Worm (Caenorhabditis elegans) whole organism, dauer: Measurements from ENCODE around the gene T24H10.1.

Experiments
- unc-62 ChIP-seq: sonication (generic microtip); optimal IDR thresholded peaks from 2 replicates; lab custom pipeline; 2017; ENCODE audit warnings: missing biosample characterization, missing genetic modification reagents, missing genetic modification characterization

T24H10.1 gene

DNA sequence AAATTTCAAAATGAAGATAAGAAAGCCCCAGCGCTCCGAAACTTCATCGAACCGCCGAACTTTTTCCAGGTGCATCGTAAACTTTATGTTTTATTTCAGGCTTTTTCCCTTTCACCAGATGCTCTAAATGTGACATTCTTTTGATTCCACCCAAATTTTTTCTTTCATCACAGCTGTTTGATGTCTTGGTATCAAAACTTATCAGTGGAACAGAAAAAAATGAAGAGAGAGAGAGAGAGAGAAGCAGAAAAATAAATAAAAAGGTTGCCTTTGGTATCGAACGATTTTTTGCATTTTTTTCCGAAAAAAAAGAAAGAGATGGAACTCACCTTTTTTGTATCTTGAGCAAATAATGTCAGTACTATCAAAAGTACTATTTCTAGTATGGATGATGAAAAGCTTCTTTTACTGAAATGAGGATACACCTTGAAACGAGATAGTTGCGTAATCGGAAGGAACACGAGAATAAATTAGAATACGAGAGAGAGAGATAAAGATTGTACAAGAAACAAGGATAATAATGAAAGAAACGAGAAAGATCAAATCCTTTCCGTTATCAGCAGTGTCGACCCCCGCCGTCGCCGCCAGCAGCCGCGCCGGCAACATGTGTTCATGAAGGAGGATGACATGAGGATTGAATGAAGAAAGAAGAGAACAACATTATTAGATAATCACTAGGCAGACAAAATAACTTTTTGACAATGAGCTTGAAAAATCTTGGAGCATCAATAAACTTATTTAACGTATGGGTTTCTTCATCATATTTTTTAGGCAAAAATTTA, 22.9 kb upstream of the T24H10.1 start:
- TF ChIP-seq unc-62 (GFP tag; lab: Kevin White, UChicago): no peak

DNA sequence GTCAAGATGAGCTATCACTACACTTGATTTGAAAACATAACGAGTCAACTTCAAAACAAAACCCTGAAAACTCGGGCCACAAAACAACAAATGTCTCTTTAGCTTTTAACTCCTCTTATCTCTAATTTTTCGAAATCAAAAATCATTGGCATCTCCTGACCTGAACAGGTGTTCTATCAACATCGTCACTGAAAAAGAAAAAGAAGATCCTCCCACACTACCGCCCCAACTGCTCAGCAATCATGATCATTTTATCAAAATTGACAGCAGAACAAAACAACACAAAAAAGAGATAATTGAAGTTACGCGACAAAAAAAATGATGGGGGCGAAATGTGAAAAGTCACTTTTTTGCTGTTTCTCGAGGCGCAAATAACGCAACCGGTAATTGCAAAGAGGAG, 20.8 kb upstream of the T24H10.1 start:
- no peak for TF ChIP-seq unc-62 (GFP tag; lab: Kevin White, UChicago)

DNA sequence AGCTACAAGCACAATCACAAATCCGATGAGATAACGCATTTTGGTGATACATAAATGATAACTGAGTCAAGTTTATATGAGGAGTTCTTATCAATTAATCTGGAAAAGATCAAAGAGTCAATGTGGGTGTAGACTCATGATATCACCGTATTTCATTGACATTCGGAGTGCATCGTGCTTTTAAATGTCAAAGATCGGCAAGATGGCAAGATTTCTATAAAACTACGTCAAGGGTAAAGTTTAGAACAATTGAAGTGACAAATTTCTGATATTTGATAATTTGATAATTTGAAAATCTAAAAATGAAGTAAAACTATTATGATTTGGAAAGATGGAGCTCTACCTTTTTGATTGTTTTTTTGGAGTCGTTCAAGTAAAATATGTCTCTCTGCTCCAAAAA, 16.1 kb upstream of the T24H10.1 start, which contains the start of gene sysm-1:
Gene sysm-1, minus strand, starts transcription at position 101 of the 400 bp plus-strand sequence.
- TF ChIP-seq unc-62 (GFP tag; lab: Kevin White, UChicago): no peak

DNA sequence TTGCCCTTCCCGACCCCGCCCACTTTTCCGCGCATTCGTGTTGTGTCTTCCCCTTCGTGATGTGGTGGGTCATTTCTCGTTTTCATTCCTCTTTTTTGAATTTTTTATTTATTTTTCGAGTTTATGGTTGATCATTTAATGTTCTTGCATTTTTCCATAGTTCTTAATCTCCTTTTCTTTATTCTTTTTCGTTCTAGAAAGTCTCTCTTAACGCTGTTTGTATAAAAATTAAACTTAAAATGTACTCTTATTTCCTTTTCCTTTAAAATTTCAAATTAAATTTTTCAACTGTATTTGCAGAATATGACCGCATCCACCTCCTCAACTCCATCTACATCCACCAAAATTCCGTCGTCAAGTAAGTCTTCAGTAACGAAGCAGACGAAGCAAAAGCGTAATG, 12.9 kb upstream of the T24H10.1 start, which contains the start of gene hlh-3:
Gene hlh-3, plus strand, starts transcription at position 301 of the 400 bp plus-strand sequence.
- TF ChIP-seq unc-62 (GFP tag; lab: Kevin White, UChicago): no peak

DNA sequence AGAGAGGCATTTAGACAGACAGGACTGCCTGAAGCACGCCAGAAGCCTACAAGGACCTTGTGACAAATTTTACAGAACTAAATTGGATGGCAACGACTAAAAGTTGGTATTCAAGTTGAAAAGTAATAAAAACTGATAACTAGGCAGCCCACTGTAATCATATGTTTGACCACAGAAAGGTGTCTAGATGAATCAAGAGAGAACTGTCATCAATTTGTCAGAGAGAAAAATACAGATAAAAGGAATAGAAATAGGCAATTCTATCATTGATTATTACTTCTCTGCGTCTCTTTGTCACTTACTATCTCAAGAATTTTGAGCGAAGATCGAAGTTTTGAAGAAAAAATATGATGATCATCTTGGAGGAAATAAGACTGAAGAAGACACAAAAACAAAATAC, 6.3 kb upstream of the T24H10.1 start:
- TF ChIP-seq unc-62 (GFP tag; lab: Kevin White, UChicago): no peak

DNA sequence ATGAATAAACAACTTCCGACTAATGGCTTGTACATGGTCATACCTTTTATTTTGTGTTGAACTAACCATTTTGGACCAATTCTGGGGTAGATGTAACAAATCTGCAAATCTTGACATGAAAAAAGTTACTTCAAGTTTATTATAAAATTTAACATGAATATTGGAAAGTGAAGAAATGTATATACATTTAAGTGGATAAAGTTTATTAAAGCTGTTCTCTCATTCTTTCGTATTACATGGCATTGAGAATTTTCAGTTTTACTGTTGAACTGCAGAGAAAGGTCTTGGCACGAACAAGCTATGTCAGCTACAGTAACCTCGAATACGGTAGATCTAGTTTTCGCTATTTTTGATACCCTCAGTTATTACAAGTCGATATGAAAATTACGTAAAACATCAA, 5.6 kb upstream of the T24H10.1 start, which contains the start of gene C07H4.1:
Gene C07H4.1, minus strand, starts transcription at position 101 of the 400 bp plus-strand sequence.
- TF ChIP-seq unc-62 (GFP tag; lab: Kevin White, UChicago): no peak

DNA sequence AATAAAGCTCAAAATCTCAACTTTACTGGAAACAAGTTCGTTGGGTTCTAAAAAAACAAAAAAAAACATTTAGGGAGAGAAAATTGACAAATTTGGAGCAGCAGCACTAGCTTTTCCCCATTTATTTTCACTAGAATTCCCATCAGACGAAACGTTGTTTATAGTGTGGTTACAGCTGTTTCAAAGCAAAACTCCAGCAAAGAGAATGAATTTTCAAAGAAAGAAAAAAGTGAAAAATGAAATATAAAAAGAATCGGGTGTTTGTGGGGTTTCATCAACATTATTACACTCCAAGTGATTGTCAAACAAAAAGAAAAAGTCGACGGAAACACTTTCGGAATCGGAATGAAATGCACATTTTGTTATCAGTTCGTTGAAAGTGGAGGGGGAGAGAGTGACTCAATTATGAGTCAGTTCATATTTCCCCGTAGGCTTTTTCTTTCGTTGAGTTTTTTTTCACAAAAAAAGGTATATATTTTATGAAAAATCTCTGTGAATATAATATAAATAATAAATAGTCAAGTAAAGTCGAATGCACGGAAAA, 4.9 kb upstream of the T24H10.1 start:
- no peak for TF ChIP-seq unc-62 (GFP tag; lab: Kevin White, UChicago)

DNA sequence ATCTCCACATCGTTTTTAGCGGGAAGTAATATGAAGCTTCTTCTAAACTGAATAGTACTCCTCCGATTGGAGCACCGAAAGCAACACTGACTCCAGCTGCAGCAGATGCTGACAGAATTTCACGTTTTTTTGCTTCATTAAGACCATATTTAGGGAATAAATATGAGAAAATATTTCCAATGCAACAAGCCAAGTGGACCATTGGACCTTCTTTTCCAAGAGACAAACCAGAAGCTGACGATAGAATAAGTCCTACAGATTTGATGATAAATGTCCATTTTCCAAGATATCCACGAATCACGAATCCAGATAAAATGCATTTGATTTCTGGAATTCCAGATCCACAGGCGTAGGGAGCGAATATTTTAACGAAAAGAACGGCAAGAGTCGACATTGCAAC, 1.9 kb upstream of the T24H10.1 start:
- TF ChIP-seq unc-62 (GFP tag; lab: Kevin White, UChicago): no peak

DNA sequence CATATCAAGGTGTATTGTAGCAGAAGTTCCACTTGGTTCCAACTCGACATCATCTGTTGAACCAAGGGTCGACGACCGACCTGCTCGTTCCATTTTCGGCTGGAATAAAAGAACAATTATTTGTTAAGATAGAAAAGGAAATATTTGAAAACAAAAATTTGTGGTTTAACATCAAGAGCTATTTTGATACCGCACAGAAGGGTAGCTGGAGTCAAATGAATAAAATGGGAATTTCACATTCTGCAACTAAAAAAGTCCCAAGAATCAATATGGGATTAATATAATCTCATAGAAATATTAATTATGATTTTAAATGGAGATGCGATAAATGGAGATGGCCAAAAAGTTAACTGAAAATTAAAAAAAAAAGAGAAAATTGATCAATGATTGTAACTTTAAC, 666 bp upstream of the T24H10.1 start, which contains the start of gene clh-5:
Gene clh-5, minus strand, starts transcription at position 101 of the 400 bp plus-strand sequence.
- no peak for TF ChIP-seq unc-62 (GFP tag; lab: Kevin White, UChicago)

DNA sequence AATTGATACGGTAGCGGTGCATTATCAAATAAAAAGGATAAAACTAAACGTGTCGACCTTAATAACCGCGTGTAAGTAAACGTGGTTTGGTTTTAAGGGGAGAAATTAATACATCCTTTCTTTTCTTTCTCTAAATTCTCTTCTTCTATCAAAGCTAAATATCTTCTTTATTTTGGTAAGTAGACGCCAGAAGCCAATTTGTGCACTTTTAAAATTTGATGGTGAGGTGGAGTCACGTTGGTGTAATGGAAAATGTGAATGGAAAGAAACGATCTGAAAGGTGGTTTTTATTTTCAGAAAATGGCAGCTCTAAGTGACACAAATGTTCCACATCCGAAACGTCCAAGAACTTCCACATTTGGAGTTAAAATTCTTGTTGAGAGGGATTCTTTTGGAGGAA, 1.6 kb downstream of the T24H10.1 start, which contains the start of gene T24H10.5:
Gene T24H10.5, plus strand, starts transcription at position 301 of the 400 bp plus-strand sequence.
- TF ChIP-seq unc-62 (GFP tag; lab: Kevin White, UChicago): no peak

DNA sequence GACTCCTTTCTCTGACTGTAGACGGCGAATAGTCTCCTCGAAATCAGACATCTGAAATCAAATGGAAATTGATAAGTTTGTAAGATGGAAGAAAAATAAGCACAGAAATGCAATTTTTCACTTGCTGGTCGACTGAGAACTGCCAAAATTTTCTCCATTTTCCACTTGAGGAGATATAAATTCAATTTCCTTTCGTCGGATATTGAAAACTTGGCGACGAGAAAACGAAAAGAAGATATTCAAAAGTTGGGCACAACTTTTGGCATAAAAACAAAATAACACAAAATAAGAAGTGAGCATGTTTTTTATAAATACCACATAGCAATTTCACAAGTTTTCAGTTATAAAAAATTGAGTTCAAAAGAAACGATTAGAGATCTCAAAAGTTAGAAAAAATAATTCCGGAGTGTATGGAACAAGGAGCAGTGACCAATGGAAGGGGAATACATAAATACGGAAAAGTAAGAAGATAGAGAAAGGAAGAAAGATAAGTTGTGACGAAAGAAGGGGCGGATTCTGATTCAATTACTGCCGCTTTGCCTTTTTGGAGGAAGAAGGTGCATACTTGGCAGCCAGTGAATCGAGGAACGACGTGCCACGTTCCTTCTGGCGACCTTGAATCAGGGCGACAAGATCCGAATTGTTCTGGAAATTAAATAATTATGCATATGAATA, 8.1 kb downstream of the T24H10.1 start, which contains the start of gene dyrb-1:
Gene dyrb-1, minus strand, starts transcription at position 51 of the 675 bp plus-strand sequence.
- TF ChIP-seq unc-62 (GFP tag; lab: Kevin White, UChicago): no peak

DNA sequence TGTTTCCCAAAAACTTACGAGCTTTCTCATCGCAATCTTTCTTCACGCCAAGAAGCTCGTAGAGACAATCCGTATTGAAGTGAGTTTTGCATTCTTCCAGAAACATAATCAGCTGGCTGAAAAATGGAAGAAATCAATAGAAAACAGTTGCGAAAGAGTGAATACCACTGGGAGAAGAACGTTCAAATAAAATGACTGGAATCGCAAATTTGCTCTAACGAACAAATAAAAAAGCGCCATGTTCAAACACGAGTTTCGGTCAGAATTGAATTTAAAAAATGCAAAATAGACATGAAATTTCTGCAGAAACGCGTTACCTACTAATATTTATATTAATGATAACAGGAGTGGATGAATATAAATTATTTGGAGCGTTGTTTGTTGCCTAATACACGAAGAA, 9.3 kb downstream of the T24H10.1 start, which contains the start of gene dnj-23:
Gene dnj-23, minus strand, starts transcription at position 158 of the 400 bp plus-strand sequence.
- no peak for TF ChIP-seq unc-62 (GFP tag; lab: Kevin White, UChicago)

DNA sequence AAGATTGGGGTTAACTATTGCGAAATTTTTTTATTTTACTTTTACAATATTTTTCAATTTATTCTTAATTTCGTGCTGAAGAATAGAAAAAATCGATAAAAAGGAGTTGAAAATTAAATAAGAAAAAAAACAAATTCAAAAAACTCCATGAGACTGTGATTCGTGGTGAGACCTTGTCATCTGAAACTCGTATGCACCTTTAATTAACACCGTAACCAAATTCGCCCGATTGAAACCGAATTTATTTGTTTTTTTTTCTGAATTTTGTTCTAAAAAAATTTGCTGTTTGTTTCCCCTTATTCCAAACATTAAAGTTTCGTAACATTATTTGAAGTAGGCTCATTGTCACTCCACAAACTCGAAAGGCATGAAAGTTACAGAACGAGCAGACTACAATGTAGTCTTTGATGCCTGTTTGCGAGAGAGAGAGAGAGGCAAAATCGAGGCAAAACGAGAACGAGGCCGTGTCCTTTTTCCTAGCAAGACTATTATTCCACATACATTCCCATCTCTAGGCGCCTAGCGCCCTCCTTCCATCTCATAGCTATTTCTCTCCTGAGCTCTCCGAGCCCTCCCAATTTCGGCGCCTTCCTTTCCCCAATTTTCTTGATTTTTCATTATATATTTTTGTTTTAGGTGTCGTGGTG, 9.9 kb downstream of the T24H10.1 start, which contains the start of gene T24H10.4:
Gene T24H10.4, plus strand, starts transcription at position 630 of the 647 bp plus-strand sequence.
- TF ChIP-seq unc-62 (GFP tag; lab: Kevin White, UChicago): no peak

DNA sequence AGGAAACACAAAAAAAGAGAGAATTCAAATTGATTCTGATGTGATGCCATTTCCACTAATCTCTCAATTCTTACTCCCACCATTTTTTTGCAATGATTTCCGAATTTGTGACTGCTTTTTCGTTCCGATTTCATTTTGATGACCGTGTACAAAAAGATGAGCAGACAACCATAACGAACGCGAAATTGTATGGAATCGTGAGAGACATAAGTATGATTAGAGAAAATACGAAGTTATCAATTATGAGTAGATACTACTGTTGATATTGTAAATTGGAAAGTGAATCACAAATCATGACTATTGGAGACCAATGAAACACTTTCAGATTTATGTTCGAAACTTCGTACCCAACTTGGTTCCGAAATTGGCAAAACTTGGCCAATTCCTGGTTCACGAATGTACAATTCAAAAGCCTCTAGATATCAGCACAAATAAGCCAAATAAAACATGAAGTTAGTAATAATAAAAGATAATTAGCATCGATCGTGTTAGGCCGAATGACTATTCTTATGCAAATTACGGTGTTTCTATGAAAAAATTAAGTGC, 12.4 kb downstream of the T24H10.1 start:
- no peak for TF ChIP-seq unc-62 (GFP tag; lab: Kevin White, UChicago)

DNA sequence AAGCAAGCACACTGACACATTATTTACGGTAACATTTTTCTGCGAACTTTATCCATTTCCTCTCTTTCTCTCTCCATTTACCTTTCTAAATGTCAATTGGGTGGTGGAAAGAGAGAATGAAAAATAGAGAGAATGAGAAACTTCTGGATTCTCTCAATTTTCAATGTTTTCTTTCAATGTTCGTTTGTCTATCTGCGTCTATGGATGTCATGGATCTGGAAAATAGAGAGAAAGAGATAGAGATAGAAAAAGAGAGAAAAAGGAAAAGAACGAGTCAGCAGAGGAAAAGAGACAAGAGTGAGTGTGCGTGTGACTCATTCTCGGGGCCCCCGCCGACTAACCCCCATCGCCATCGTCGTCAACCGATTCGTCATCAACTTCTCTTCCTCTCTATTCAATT, 13.7 kb downstream of the T24H10.1 start, which contains the start of gene jun-1:
Gene jun-1, plus strand, starts transcription at position 307 of the 400 bp plus-strand sequence.
- TF ChIP-seq unc-62 (GFP tag; lab: Kevin White, UChicago): no peak
